Worm (Caenorhabditis elegans) whole organism, L1 larva: ENCODE measurements around the gene str-48.

Source experiments
- C04F5.9 ChIP-seq: sonication (generic microtip); optimal IDR thresholded peaks from 2 replicates; lab custom pipeline; 2016; ENCODE audit warnings: missing genetic modification characterization, missing compliant biosample characterization
- C34B4.2 ChIP-seq: sonication (generic microtip); optimal IDR thresholded peaks from 2 replicates; lab custom pipeline; 2017; ENCODE audit warnings: mild to moderate bottlenecking, missing genetic modification characterization, missing compliant biosample characterization
- F16B12.6 ChIP-seq: fragments of 150-350 bp; optimal IDR thresholded peaks from 2 replicates; lab custom pipeline; 2014; ENCODE audit warnings: missing biosample characterization, missing genetic modification characterization
- Y116A8C.19 ChIP-seq: sonication (generic microtip); optimal IDR thresholded peaks from 2 replicates; lab custom pipeline; 2016; ENCODE audit warnings: missing compliant biosample characterization, missing genetic modification characterization, borderline replicate concordance
- alr-1 ChIP-seq: fragments of 200-800 bp; sonication (Bioruptor generic); optimal IDR thresholded peaks from 2 replicates; lab custom pipeline; 2018; ENCODE audit warnings: borderline replicate concordance, mild to moderate bottlenecking, missing genetic modification characterization, missing compliant biosample characterization
- aly-2 ChIP-seq: fragments of 150-350 bp; optimal IDR thresholded peaks from 2 replicates; lab custom pipeline; 2014; ENCODE audit warnings: missing biosample characterization, missing genetic modification characterization
- ama-1 ChIP-seq: fragments of 150-350 bp; optimal IDR thresholded peaks from 2 replicates; lab custom pipeline; 2014
- ceh-90 ChIP-seq: sonication (generic microtip); optimal IDR thresholded peaks from 2 replicates; lab custom pipeline; 2016; ENCODE audit warnings: missing genetic modification characterization, missing compliant biosample characterization
- ces-1 ChIP-seq: fragments of 150-350 bp; optimal IDR thresholded peaks from 2 replicates; lab custom pipeline; 2014; ENCODE audit warnings: missing biosample characterization, missing genetic modification reagents, missing genetic modification characterization
- efl-1 ChIP-seq, 4 experiments: fragments of 150-350 bp; optimal IDR thresholded peaks in 3 of 4; peaks in 1 of 4; 1 replicate in 1 of 4; 2 replicates in 3 of 4; lab custom pipeline; 2014; ENCODE audit warnings: missing biosample characterization in 2 of 4, missing genetic modification characterization in 2 of 4, missing genetic modification reagents in 2 of 4
- efl-3 ChIP-seq: fragments of 200-800 bp; sonication (Bioruptor generic); optimal IDR thresholded peaks from 2 replicates; lab custom pipeline; 2018; ENCODE audit warnings: mild to moderate bottlenecking, missing genetic modification characterization, missing compliant biosample characterization
- egl-27 ChIP-seq, 2 experiments: fragments of 150-350 bp in 1 of 2; sonication (generic microtip); optimal IDR thresholded peaks; 3 replicates each; lab custom pipeline; 2017 to 2018; ENCODE audit warnings: missing biosample characterization in 2 of 2, missing genetic modification characterization in 2 of 2, missing genetic modification reagents in 2 of 2
- ets-5 ChIP-seq: fragments of 200-800 bp; sonication (Bioruptor generic); IDR thresholded peaks from 2 replicates; pipeline ENCODE4 v1.3.6; 2022; ENCODE audit warnings: missing genetic modification characterization, missing compliant biosample characterization
- fkh-10 ChIP-seq: sonication (generic microtip); optimal IDR thresholded peaks from 2 replicates; lab custom pipeline; 2017; ENCODE audit warnings: missing biosample characterization, missing genetic modification reagents, missing genetic modification characterization
- fkh-8 ChIP-seq: sonication (generic microtip); optimal IDR thresholded peaks from 2 replicates; lab custom pipeline; 2016; ENCODE audit warnings: mild to moderate bottlenecking, missing genetic modification characterization, missing compliant biosample characterization
- fos-1 ChIP-seq: fragments of 150-350 bp; optimal IDR thresholded peaks from 2 replicates; lab custom pipeline; 2014; ENCODE audit warnings: missing biosample characterization, missing genetic modification characterization
- grh-1 ChIP-seq: fragments of 200-800 bp; sonication (Bioruptor generic); IDR thresholded peaks from 2 replicates; pipeline ENCODE4 v1.3.6; 2022; ENCODE audit warnings: missing genetic modification reagents, missing genetic modification characterization, missing compliant biosample characterization
- hpl-2 ChIP-seq: fragments of 150-350 bp; optimal IDR thresholded peaks from 2 replicates; lab custom pipeline; 2014; ENCODE audit warnings: missing biosample characterization, missing genetic modification reagents, missing genetic modification characterization
- isw-1 ChIP-seq: fragments of 200-800 bp; sonication (Bioruptor generic); IDR thresholded peaks from 2 replicates; pipeline ENCODE4 v1.3.6; 2022; ENCODE audit warnings: missing genetic modification characterization, missing compliant biosample characterization
- jun-1 ChIP-seq: fragments of 150-350 bp; optimal IDR thresholded peaks from 2 replicates; lab custom pipeline; 2014; ENCODE audit warnings: missing biosample characterization, missing genetic modification reagents, missing genetic modification characterization
- lin-35 ChIP-seq, 2 experiments: fragments of 150-350 bp; optimal IDR thresholded peaks; 2 replicates each; lab custom pipeline; 2014; ENCODE audit warnings: missing biosample characterization in 2 of 2, missing genetic modification characterization in 2 of 2, missing genetic modification reagents in 2 of 2
- lin-39 ChIP-seq: fragments of 150-350 bp; optimal IDR thresholded peaks from 2 replicates; lab custom pipeline; 2014; ENCODE audit warnings: missing biosample characterization, missing genetic modification reagents, missing genetic modification characterization
- lir-3 ChIP-seq: sonication (generic microtip); optimal IDR thresholded peaks from 2 replicates; lab custom pipeline; 2016; ENCODE audit warnings: mild to moderate bottlenecking, missing genetic modification characterization, moderate library complexity, missing compliant biosample characterization; ENCODE audit not compliant: poor library complexity
- lsy-2 ChIP-seq, 2 experiments: fragments of 150-350 bp; optimal IDR thresholded peaks; 2 replicates each; lab custom pipeline; 2014; ENCODE audit warnings: missing biosample characterization in 2 of 2, missing genetic modification characterization in 2 of 2
- mab-9 ChIP-seq: fragments of 200-800 bp; sonication (Bioruptor generic); IDR thresholded peaks from 2 replicates; pipeline ENCODE4 v1.3.6; 2022; ENCODE audit warnings: missing genetic modification reagents, missing genetic modification characterization, missing compliant biosample characterization
- mef-2 ChIP-seq: fragments of 150-350 bp; optimal IDR thresholded peaks from 2 replicates; lab custom pipeline; 2014; ENCODE audit warnings: missing biosample characterization, missing genetic modification characterization
- mep-1 ChIP-seq: fragments of 150-350 bp; optimal IDR thresholded peaks from 2 replicates; lab custom pipeline; 2014; ENCODE audit warnings: missing biosample characterization, missing genetic modification characterization
- nhr-19 ChIP-seq: fragments of 200-800 bp; sonication (Bioruptor generic); conservative IDR thresholded peaks from 2 replicates; pipeline ENCODE4 v1.3.6; 2022; ENCODE audit warnings: missing genetic modification characterization, missing compliant biosample characterization
- nhr-20 ChIP-seq: sonication (generic microtip); optimal IDR thresholded peaks from 2 replicates; lab custom pipeline; 2016; ENCODE audit warnings: mild to moderate bottlenecking, missing genetic modification characterization, missing compliant biosample characterization
- nhr-237 ChIP-seq: fragments of 150-350 bp; optimal IDR thresholded peaks from 2 replicates; lab custom pipeline; 2014; ENCODE audit warnings: missing biosample characterization, missing genetic modification characterization
- nhr-71 ChIP-seq: sonication (generic microtip); optimal IDR thresholded peaks from 2 replicates; lab custom pipeline; 2016; ENCODE audit warnings: mild to moderate bottlenecking, missing genetic modification characterization, moderate library complexity, missing compliant biosample characterization
- pax-3 ChIP-seq: fragments of 200-800 bp; sonication (Bioruptor generic); optimal IDR thresholded peaks from 2 replicates; lab custom pipeline; 2018; ENCODE audit warnings: mild to moderate bottlenecking, missing genetic modification characterization, moderate library complexity, missing compliant biosample characterization
- pqm-1 ChIP-seq: sonication (generic microtip); optimal IDR thresholded peaks from 3 replicates; lab custom pipeline; 2017; ENCODE audit warnings: missing biosample characterization, missing genetic modification characterization
- rnt-1 ChIP-seq: sonication (generic microtip); optimal IDR thresholded peaks from 2 replicates; lab custom pipeline; 2016; ENCODE audit warnings: mild to moderate bottlenecking, missing genetic modification characterization, moderate library complexity, missing compliant biosample characterization
- snu-23 ChIP-seq: sonication (generic microtip); optimal IDR thresholded peaks from 2 replicates; lab custom pipeline; 2016; ENCODE audit warnings: missing genetic modification characterization, missing compliant biosample characterization
- sox-4 ChIP-seq: sonication (generic microtip); optimal IDR thresholded peaks from 2 replicates; lab custom pipeline; 2016; ENCODE audit warnings: missing genetic modification characterization, missing compliant biosample characterization
- sptf-1 ChIP-seq: fragments of 150-350 bp; optimal IDR thresholded peaks from 2 replicates; lab custom pipeline; 2014; ENCODE audit warnings: missing biosample characterization, missing genetic modification characterization
- tlp-1 ChIP-seq: fragments of 150-350 bp; optimal IDR thresholded peaks from 2 replicates; lab custom pipeline; 2014; ENCODE audit warnings: missing biosample characterization, missing genetic modification characterization
- unc-86 ChIP-seq: sonication (generic microtip); optimal IDR thresholded peaks from 2 replicates; lab custom pipeline; 2016; ENCODE audit warnings: missing genetic modification characterization, missing compliant biosample characterization
- unc-98 ChIP-seq: fragments of 200-800 bp; sonication (Bioruptor generic); IDR thresholded peaks from 2 replicates; pipeline ENCODE4 v1.3.6; 2022; ENCODE audit warnings: missing genetic modification characterization, missing compliant biosample characterization
- xbp-1 ChIP-seq: sonication (generic microtip); optimal IDR thresholded peaks from 2 replicates; lab custom pipeline; 2016; ENCODE audit warnings: missing genetic modification characterization, missing compliant biosample characterization
- ztf-11 ChIP-seq, 2 experiments: sonication (generic microtip); optimal IDR thresholded peaks; 2 replicates each; lab custom pipeline; 2016 to 2017; ENCODE audit warnings: missing genetic modification characterization in 2 of 2, missing biosample characterization in 1 of 2, missing compliant biosample characterization in 1 of 2
- ztf-4 ChIP-seq: fragments of 150-350 bp; optimal IDR thresholded peaks from 2 replicates; lab custom pipeline; 2014; ENCODE audit warnings: missing biosample characterization, missing genetic modification characterization

str-48 gene

DNA sequence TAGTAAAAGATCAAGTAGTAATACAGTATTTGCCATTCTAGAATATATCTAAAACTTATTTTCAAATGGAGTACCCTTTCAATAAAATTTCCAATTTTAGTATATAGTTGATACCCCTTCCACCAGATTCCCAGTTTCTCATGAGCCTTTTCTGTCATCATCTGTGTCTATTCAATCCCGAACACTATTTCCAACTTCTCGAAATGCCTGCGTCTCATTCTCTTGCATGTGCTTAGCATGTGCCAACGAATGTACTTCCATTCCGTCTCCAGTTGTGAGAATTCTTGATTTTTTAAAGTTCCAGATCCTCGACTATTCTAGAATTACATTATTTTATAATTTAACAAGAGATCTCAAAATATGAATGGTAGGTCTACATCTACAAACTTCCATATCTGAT lies 44.7 kb downstream of the str-48 start, which contains the start of gene C42D4.18 (continued):
- no peak for TF ChIP-seq egl-27 (tag; optimal IDR thresholded peaks at IDR 0.05; lab: Kevin White, UChicago)
- TF ChIP-seq ets-5, result no peak
- TF ChIP-seq lsy-2 (tag; optimal IDR thresholded peaks at IDR 0.05; lab: Kevin White, UChicago), result peak; percentile 36 to 44
- no peak for TF ChIP-seq nhr-19 (GFP tag; lab: Robert Waterston, UW)
- no peak for TF ChIP-seq unc-86
- TF ChIP-seq lin-39 (tag; lab: Kevin White, UChicago), result no peak
- TF ChIP-seq tlp-1 (tag; lab: Kevin White, UChicago), result no peak
- TF ChIP-seq mab-9 (GFP tag; lab: Robert Waterston, UW), result no peak
- no peak for TF ChIP-seq alr-1 (tag; lab: Kevin White, UChicago)
- peak; percentile 53 for TF ChIP-seq mep-1 (tag; lab: Kevin White, UChicago)
- peak; percentile 37 for TF ChIP-seq fkh-8 (tag; lab: Kevin White, UChicago)
- no peak for TF ChIP-seq Y116A8C.19 (tag; lab: Kevin White, UChicago)
- TF ChIP-seq sptf-1 (tag; lab: Kevin White, UChicago), result no peak
- TF ChIP-seq unc-98, result no peak
- peak; percentile 38 for TF ChIP-seq rnt-1 (tag; lab: Kevin White, UChicago)
- TF ChIP-seq fkh-10 (GFP tag; lab: Kevin White, UChicago), result no peak
- no peak for TF ChIP-seq hpl-2 (GFP tag; lab: Kevin White, UChicago)
- TF ChIP-seq pqm-1, result no peak
- no peak for TF ChIP-seq pax-3
- no peak for TF ChIP-seq lin-35 (GFP tag; optimal IDR thresholded peaks at IDR 0.05; lab: Kevin White, UChicago)
- no peak for TF ChIP-seq mef-2 (tag; lab: Kevin White, UChicago)
- TF ChIP-seq fos-1 (tag; lab: Kevin White, UChicago), result no peak
- peak; percentile 7 for TF ChIP-seq lir-3
- TF ChIP-seq ztf-4, result no peak
- TF ChIP-seq ces-1 (GFP tag; lab: Kevin White, UChicago), result no peak
- no peak for TF ChIP-seq sox-4 (tag; lab: Kevin White, UChicago)
- TF ChIP-seq C34B4.2 (tag; lab: Kevin White, UChicago), result no peak
- TF ChIP-seq C04F5.9, result no peak
- no peak for TF ChIP-seq nhr-20 (tag; lab: Kevin White, UChicago)
- no peak for TF ChIP-seq nhr-237 (tag; lab: Kevin White, UChicago)
- peak; percentile 24 for TF ChIP-seq isw-1 (GFP tag; lab: Robert Waterston, UW)
- TF ChIP-seq ama-1 (lab: Kevin White, UChicago), result no peak
- no peak for TF ChIP-seq grh-1 (GFP tag; lab: Robert Waterston, UW)
- TF ChIP-seq ztf-11 (tag; optimal IDR thresholded peaks at IDR 0.05; lab: Kevin White, UChicago), result no peak
- no peak for TF ChIP-seq xbp-1 (tag; lab: Kevin White, UChicago)
- no peak for TF ChIP-seq ceh-90 (tag; lab: Kevin White, UChicago)
- TF ChIP-seq efl-1 (optimal IDR thresholded peaks at IDR 0.05; lab: Kevin White, UChicago), result peak; percentile 65 to 73
- TF ChIP-seq efl-1 (GFP tag; optimal IDR thresholded peaks at IDR 0.05 in 1 of 2; lab: Kevin White, UChicago), result peak in 1 of 2 experiments; percentile 82
- peak; percentile 57 for TF ChIP-seq nhr-71 (tag; lab: Kevin White, UChicago)
- TF ChIP-seq snu-23 (GFP tag; lab: Kevin White, UChicago), result peak; percentile 50
- no peak for TF ChIP-seq aly-2 (tag; lab: Kevin White, UChicago)
- peak; percentile 16 for TF ChIP-seq F16B12.6 (tag; lab: Kevin White, UChicago)
- no peak for TF ChIP-seq efl-3
- no peak for TF ChIP-seq jun-1 (tag; lab: Kevin White, UChicago)
